Worm (Caenorhabditis elegans): ENCODE results near the gene col-96.

col-96 gene

DNA sequence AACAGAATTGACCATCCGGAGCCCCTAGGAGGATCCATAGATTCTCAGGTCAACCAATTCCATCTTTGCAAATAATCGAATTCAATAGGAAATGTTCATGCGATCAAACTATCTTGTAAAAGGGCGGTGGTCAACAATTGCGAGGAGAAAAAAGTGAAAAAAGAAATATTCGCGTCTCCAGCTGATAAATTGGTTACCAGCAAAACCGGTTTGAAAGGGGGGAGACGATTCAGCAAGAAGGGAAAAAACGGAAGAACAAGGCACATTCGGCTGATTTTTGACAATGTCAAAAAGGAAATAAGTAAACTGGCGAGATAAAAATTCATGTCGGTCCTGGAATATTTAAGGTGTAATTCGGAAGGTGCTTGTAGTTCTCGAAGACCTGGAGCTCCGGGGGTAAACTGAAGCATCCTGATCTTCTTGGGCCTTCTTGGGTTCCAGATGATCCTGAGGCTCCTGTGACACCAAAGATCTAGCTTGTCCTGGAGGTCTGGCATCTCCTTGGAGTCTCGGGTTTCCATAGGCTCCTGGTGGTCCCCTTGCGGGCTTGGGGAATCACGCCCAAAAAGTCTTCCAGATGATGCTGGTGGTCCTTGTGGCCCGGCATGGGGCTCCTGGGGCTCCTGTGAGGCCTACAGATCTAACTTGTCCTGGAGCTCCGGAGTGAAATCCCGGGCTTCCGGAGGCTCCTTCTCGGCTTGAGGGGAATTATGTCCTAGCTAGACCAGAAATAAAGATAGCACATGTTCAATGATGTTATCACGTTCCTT is 3.4 kb downstream of the col-96 start:
- TF ChIP-seq fkh-6 (tag; optimal IDR thresholded peaks at IDR 0.05) = no peak
- no peak for TF ChIP-seq K02D7.2 (tag; optimal IDR thresholded peaks at IDR 0.05)
- no peak for TF ChIP-seq ref-2 (tag; optimal IDR thresholded peaks at IDR 0.05)
- no peak for TF ChIP-seq ama-1 (optimal IDR thresholded peaks at IDR 0.05)
- no peak for TF ChIP-seq hlh-30 (tag; optimal IDR thresholded peaks at IDR 0.05; ENCODE audit: insufficient read depth)
- TF ChIP-seq sox-2 (GFP tag; IDR thresholded peaks at IDR 0.05) = no peak
- TF ChIP-seq hlh-15 (tag; optimal IDR thresholded peaks at IDR 0.05) = no peak
- TF ChIP-seq pat-9 (tag; optimal IDR thresholded peaks at IDR 0.05) = no peak

DNA sequence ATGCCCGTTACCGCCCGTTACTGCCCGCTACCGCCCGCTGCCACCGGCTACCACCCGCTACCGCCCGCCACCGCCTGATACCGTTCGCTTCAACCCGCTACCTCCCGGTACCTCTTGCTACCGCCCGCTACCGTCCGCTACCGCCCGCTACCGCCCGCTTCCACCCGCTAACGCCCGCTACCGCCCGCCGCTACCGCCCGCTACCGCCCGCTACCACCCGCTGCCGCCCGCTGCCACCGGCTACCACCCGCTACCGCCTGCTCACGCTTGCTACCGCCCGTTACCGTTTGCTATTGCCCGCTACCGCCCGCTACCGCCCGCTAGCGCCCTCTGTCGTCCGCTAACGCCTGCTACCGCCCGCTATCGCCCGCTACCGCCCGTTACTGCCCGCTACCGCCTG is 4.7 kb downstream of the col-96 start:
- TF ChIP-seq ceh-6 (GFP tag; optimal IDR thresholded peaks at IDR 0.05) (peak; percentile 7), ceh-45 (GFP tag; IDR thresholded peaks at IDR 0.05) (0 out of 2 replicates have a peak, but pooled peaks have one; percentile 4), zip-5 (tag; optimal IDR thresholded peaks at IDR 0.05) (no peak), ceh-31 (tag; optimal IDR thresholded peaks at IDR 0.05) (no peak), K02D7.2 (tag; optimal IDR thresholded peaks at IDR 0.05) (peak; percentile 31), dmd-4 (tag; optimal IDR thresholded peaks at IDR 0.05; ENCODE audit: borderline replicate concordance) (no peak), ceh-30 (tag; optimal IDR thresholded peaks at IDR 0.05) (no peak), pag-3 (tag; optimal IDR thresholded peaks at IDR 0.05; ENCODE audit: borderline replicate concordance) (no peak), pha-2 (tag; optimal IDR thresholded peaks at IDR 0.05) (no peak), unc-55 (GFP tag; optimal IDR thresholded peaks at IDR 0.05) (no peak), pat-9 (tag; optimal IDR thresholded peaks at IDR 0.05) (no peak), nhr-232 (tag; optimal IDR thresholded peaks at IDR 0.05) (peak; percentile 6), mec-3 (tag; optimal IDR thresholded peaks at IDR 0.05; ENCODE audit: borderline replicate concordance) (peak; percentile 17), fkh-10 (GFP tag; optimal IDR thresholded peaks at IDR 0.05) (no peak), unc-3 (GFP tag; conservative IDR thresholded peaks at IDR 0.05) (no peak), unc-3 (tag; optimal IDR thresholded peaks at IDR 0.05) (no peak), lim-6 (tag; optimal IDR thresholded peaks at IDR 0.05) (no peak)

DNA sequence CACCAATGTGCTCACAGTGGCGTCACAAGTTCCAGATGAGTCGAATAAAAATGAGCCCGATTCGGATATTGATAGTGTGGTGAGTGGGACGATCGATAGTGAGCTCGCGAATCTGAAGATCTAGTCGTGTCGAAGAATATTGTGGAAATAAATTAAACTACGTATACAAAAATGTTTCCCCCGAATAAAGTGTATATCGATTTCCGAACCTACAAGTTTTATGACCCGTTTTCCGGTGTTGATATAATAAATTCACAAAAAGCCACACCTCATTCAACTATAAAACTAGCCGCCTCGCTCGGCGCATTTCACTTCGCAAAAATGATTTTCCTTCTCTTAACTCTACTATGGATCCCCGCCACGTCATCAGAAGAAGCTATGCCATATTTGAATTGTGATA is 6.6 kb downstream of the col-96 start, which contains the start of gene pqn-84:
Gene pqn-84 (plus strand): TSS at position 301 of the 400 bp plus-strand sequence.
- TF ChIP-seq ceh-18 (tag; optimal IDR thresholded peaks at IDR 0.05) (no peak), zip-5 (tag; optimal IDR thresholded peaks at IDR 0.05) (no peak), pat-9 (tag; optimal IDR thresholded peaks at IDR 0.05) (no peak), pag-3 (tag; optimal IDR thresholded peaks at IDR 0.05; ENCODE audit: borderline replicate concordance) (no peak), ceh-6 (GFP tag; optimal IDR thresholded peaks at IDR 0.05) (no peak), ceh-34 (tag; optimal IDR thresholded peaks at IDR 0.05) (no peak), gmeb-2 (tag; optimal IDR thresholded peaks at IDR 0.05) (no peak), ref-2 (tag; optimal IDR thresholded peaks at IDR 0.05) (no peak)

DNA sequence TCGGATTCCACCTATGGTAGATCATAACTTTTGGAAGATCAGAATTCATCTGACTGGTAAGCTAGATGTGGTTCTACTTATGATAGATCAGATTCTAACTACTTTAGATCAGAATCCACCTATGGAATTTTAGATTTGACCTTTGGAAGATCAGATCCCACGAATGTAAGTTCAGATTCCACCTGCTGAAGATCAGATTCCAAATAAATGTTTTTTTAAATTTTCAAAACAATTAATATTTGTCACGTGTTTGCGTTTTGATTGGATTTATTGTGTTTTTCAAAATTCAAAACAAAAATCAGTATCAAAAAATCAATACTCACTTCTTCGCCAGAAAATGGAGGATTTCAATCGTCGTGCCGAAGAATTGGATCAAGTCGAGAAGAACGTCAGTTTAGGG is 8.0 kb downstream of the col-96 start, which contains the start of gene Y41C4A.7:
Gene Y41C4A.7 (plus strand): TSS at position 301 of the 400 bp plus-strand sequence.
- TF ChIP-seq fkh-6 (tag; optimal IDR thresholded peaks at IDR 0.05) (no peak), rnt-1 (tag; optimal IDR thresholded peaks at IDR 0.05) (no peak), ceh-19 (GFP tag; optimal IDR thresholded peaks at IDR 0.05) (no peak), ref-2 (tag; optimal IDR thresholded peaks at IDR 0.05) (no peak), hlh-8 (tag; optimal IDR thresholded peaks at IDR 0.05) (no peak), sox-4 (tag; optimal IDR thresholded peaks at IDR 0.05) (no peak), unc-3 (GFP tag; conservative IDR thresholded peaks at IDR 0.05) (no peak), unc-3 (tag; optimal IDR thresholded peaks at IDR 0.05) (no peak), unc-42 (tag; optimal IDR thresholded peaks at IDR 0.05) (no peak), fax-1 (tag; optimal IDR thresholded peaks at IDR 0.05) (no peak), eyg-1 (tag; optimal IDR thresholded peaks at IDR 0.05) (no peak), unc-86 (tag; optimal IDR thresholded peaks at IDR 0.05) (no peak), pha-4 (tag; optimal IDR thresholded peaks at IDR 0.05) (no peak), odd-2 (tag; optimal IDR thresholded peaks at IDR 0.05) (no peak), unc-55 (GFP tag; optimal IDR thresholded peaks at IDR 0.05) (no peak), ceh-48 (tag; optimal IDR thresholded peaks at IDR 0.05) (no peak), syd-9 (tag; optimal IDR thresholded peaks at IDR 0.05) (no peak), tbx-7 (tag; optimal IDR thresholded peaks at IDR 0.05) (no peak), sox-2 (GFP tag; IDR thresholded peaks at IDR 0.05) (no peak)
